Fruit fly (Drosophila melanogaster) whole organism, embryonic: ENCODE measurements around the gene Gr36b.
A peak's percentile ranks its signal among the peaks of the same experiment; 100 is the strongest.

Experiments
- Bdp1 ChIP-seq: fragments of 200-800 bp; sonication (Bioruptor generic); optimal IDR thresholded peaks from 3 replicates; lab custom pipeline; 2016; ENCODE audit warnings: missing biosample characterization, missing genetic modification characterization
- Bteb2 ChIP-seq: fragments of 200-800 bp; sonication (Bioruptor generic); optimal IDR thresholded peaks from 2 replicates; lab custom pipeline; 2016; ENCODE audit warnings: missing biosample characterization, missing genetic modification characterization
- CG10321 ChIP-seq: fragments of 200-800 bp; sonication (Bioruptor generic); IDR thresholded peaks from 2 replicates; pipeline ENCODE4 v1.3.6; 2022; ENCODE audit warnings: missing biosample characterization, missing genetic modification characterization
- CG11504 ChIP-seq: fragments of 200-800 bp; sonication (Bioruptor generic); optimal IDR thresholded peaks from 3 replicates; lab custom pipeline; 2019; ENCODE audit warnings: missing biosample characterization, mild to moderate bottlenecking, missing genetic modification characterization, moderate library complexity
- CG11695 ChIP-seq: fragments of 200-800 bp; sonication (Bioruptor generic); IDR thresholded peaks from 3 replicates; pipeline ENCODE4 v1.3.6; 2022; ENCODE audit warnings: missing biosample characterization, missing genetic modification characterization
- CG12769 ChIP-seq: fragments of 200-800 bp; sonication (Bioruptor generic); optimal IDR thresholded peaks from 2 replicates; lab custom pipeline; 2019; ENCODE audit warnings: missing biosample characterization, mild to moderate bottlenecking, missing genetic modification characterization, moderate library complexity
- CG13894 ChIP-seq: fragments of 200-800 bp; sonication (Bioruptor generic); optimal IDR thresholded peaks from 3 replicates; lab custom pipeline; 2018; ENCODE audit warnings: missing biosample characterization, mild to moderate bottlenecking, missing genetic modification characterization, moderate library complexity
- CG14965 ChIP-seq: fragments of 200-800 bp; sonication (Bioruptor generic); optimal IDR thresholded peaks from 2 replicates; lab custom pipeline; 2016; ENCODE audit warnings: missing biosample characterization, missing genetic modification characterization, borderline replicate concordance
- CG15011 ChIP-seq: fragments of 200-800 bp; sonication (Bioruptor generic); optimal IDR thresholded peaks from 3 replicates; lab custom pipeline; 2018; ENCODE audit warnings: missing biosample characterization, mild to moderate bottlenecking, missing genetic modification characterization
- CG15269 ChIP-seq: fragments of 200-800 bp; sonication (Bioruptor generic); optimal IDR thresholded peaks from 2 replicates; lab custom pipeline; 2018; ENCODE audit warnings: missing biosample characterization, mild to moderate bottlenecking, missing genetic modification characterization, moderate library complexity
- CG1529 ChIP-seq: fragments of 200-800 bp; sonication (Bioruptor generic); optimal IDR thresholded peaks from 3 replicates; lab custom pipeline; 2018; ENCODE audit warnings: missing biosample characterization, missing genetic modification characterization
- CG15514 ChIP-seq: fragments of 200-800 bp; sonication (Bioruptor generic); optimal IDR thresholded peaks from 3 replicates; lab custom pipeline; 2017; ENCODE audit warnings: missing biosample characterization, missing genetic modification characterization, mild to moderate bottlenecking, moderate library complexity, missing genetic modification reagents
- CG17359 ChIP-seq: fragments of 200-800 bp; sonication (Bioruptor generic); optimal IDR thresholded peaks from 3 replicates; lab custom pipeline; 2018; ENCODE audit warnings: missing biosample characterization, mild to moderate bottlenecking, missing genetic modification characterization, moderate library complexity
- CG32532 ChIP-seq: fragments of 200-800 bp; sonication (Bioruptor generic); IDR thresholded peaks from 2 replicates; pipeline ENCODE4 v1.3.6; 2022; ENCODE audit warnings: missing biosample characterization, missing genetic modification characterization
- CG3281 ChIP-seq: fragments of 200-800 bp; sonication (Bioruptor generic); optimal IDR thresholded peaks from 3 replicates; lab custom pipeline; 2017; ENCODE audit warnings: missing biosample characterization, mild to moderate bottlenecking, missing genetic modification characterization
- CG3847 ChIP-seq: fragments of 200-800 bp; sonication (Bioruptor generic); IDR thresholded peaks from 2 replicates; pipeline ENCODE4 v1.3.6; 2022; ENCODE audit warnings: missing biosample characterization, missing genetic modification characterization
- CG4328 ChIP-seq: fragments of 200-800 bp; sonication (Bioruptor generic); optimal IDR thresholded peaks from 3 replicates; lab custom pipeline; 2017; ENCODE audit warnings: missing biosample characterization, missing genetic modification reagents, missing genetic modification characterization
- CG43689 ChIP-seq: fragments of 200-800 bp; sonication (Bioruptor generic); IDR thresholded peaks from 2 replicates; pipeline ENCODE4 v1.3.6; 2022; ENCODE audit warnings: missing biosample characterization, missing genetic modification characterization
- CG7556 ChIP-seq: fragments of 200-800 bp; sonication (Bioruptor generic); optimal IDR thresholded peaks from 2 replicates; lab custom pipeline; 2017; ENCODE audit warnings: missing biosample characterization, mild to moderate bottlenecking, missing genetic modification characterization
- CG7963 ChIP-seq: fragments of 200-800 bp; sonication (Bioruptor generic); IDR thresholded peaks from 3 replicates; pipeline ENCODE4 v1.3.6; 2022; ENCODE audit warnings: missing biosample characterization, missing genetic modification characterization; ENCODE audit not compliant: partially characterized antibody
- CG9817 ChIP-seq: fragments of 200-800 bp; sonication (Bioruptor generic); optimal IDR thresholded peaks from 2 replicates; lab custom pipeline; 2018; ENCODE audit warnings: missing biosample characterization, mild to moderate bottlenecking, missing genetic modification characterization, moderate library complexity
- D19A ChIP-seq: fragments of 200-800 bp; optimal IDR thresholded peaks from 3 replicates; lab custom pipeline; 2019; ENCODE audit warnings: missing biosample characterization, mild to moderate bottlenecking, missing genetic modification characterization, moderate library complexity
- Ets65A ChIP-seq: fragments of 200-800 bp; sonication (Bioruptor generic); peaks from one replicate; lab custom pipeline; 2016; ENCODE audit warnings: missing biosample characterization, missing genetic modification characterization
- Fer1 ChIP-seq: fragments of 200-800 bp; sonication (Bioruptor generic); optimal IDR thresholded peaks from 2 replicates; lab custom pipeline; 2017; ENCODE audit warnings: missing biosample characterization, mild to moderate bottlenecking, missing genetic modification characterization
- Fer3 ChIP-seq: fragments of 200-800 bp; sonication (Bioruptor generic); optimal IDR thresholded peaks from 2 replicates; lab custom pipeline; 2018; ENCODE audit warnings: missing biosample characterization, mild to moderate bottlenecking, missing genetic modification characterization, moderate library complexity
- Gug ChIP-seq: fragments of 200-800 bp; sonication (Bioruptor generic); IDR thresholded peaks from 4 replicates; pipeline ENCODE4 v1.3.6; 2022; ENCODE audit warnings: missing biosample characterization, missing genetic modification characterization
- HLH3B ChIP-seq: fragments of 200-800 bp; sonication (Bioruptor generic); IDR thresholded peaks from 2 replicates; pipeline ENCODE4 v1.3.6; 2022; ENCODE audit warnings: missing biosample characterization, missing genetic modification characterization
- Hr51 ChIP-seq, 2 experiments: fragments of 200-800 bp; sonication (Bioruptor generic); optimal IDR thresholded peaks; 2 replicates in 1 of 2; 3 replicates in 1 of 2; lab custom pipeline; 2016 to 2018; ENCODE audit warnings: missing biosample characterization in 2 of 2, missing genetic modification characterization in 2 of 2, mild to moderate bottlenecking in 1 of 2, moderate library complexity in 1 of 2
- Ptx1 ChIP-seq: fragments of 200-800 bp; sonication (Bioruptor generic); IDR thresholded peaks from 2 replicates; pipeline ENCODE4 v1.3.6; 2022; ENCODE audit warnings: missing biosample characterization, missing genetic modification characterization
- Ravus ChIP-seq: fragments of 200-800 bp; sonication (Bioruptor generic); IDR thresholded peaks from 2 replicates; pipeline ENCODE4 v1.3.6; 2022; ENCODE audit warnings: missing biosample characterization, missing genetic modification characterization
- Rfx ChIP-seq: fragments of 200-800 bp; sonication (Bioruptor generic); IDR thresholded peaks from 2 replicates; pipeline ENCODE4 v1.3.6; 2022; ENCODE audit warnings: missing biosample characterization, missing genetic modification characterization
- bab2 ChIP-seq: fragments of 200-800 bp; sonication (Bioruptor generic); optimal IDR thresholded peaks from 2 replicates; lab custom pipeline; 2016; ENCODE audit warnings: missing biosample characterization, missing genetic modification characterization
- bcd ChIP-seq: fragments of 200-800 bp; sonication (Bioruptor generic); optimal IDR thresholded peaks from 2 replicates; lab custom pipeline; 2017; ENCODE audit warnings: missing biosample characterization, mild to moderate bottlenecking, missing genetic modification characterization
- cas ChIP-seq: fragments of 200-800 bp; sonication (Bioruptor generic); IDR thresholded peaks from 2 replicates; pipeline ENCODE4 v1.3.6; 2022; ENCODE audit warnings: missing biosample characterization, missing genetic modification characterization
- crol ChIP-seq: fragments of 200-800 bp; sonication (Bioruptor generic); IDR thresholded peaks from 2 replicates; pipeline ENCODE4 v1.3.6; 2022; ENCODE audit warnings: missing biosample characterization, missing genetic modification characterization
- disco-r ChIP-seq: fragments of 200-800 bp; sonication (Bioruptor generic); optimal IDR thresholded peaks from 2 replicates; lab custom pipeline; 2016; ENCODE audit warnings: missing biosample characterization, missing genetic modification characterization
- dmrt99B ChIP-seq: fragments of 200-800 bp; sonication (Bioruptor generic); optimal IDR thresholded peaks from 2 replicates; lab custom pipeline; 2018; ENCODE audit warnings: missing biosample characterization, mild to moderate bottlenecking, missing genetic modification characterization, moderate library complexity
- dpn ChIP-seq, 2 experiments: fragments of 200-800 bp; sonication (Bioruptor generic); optimal IDR thresholded peaks; 3 replicates each; lab custom pipeline; 2016; ENCODE audit warnings: missing biosample characterization in 2 of 2, missing genetic modification characterization in 2 of 2
- ewg ChIP-seq: fragments of 200-800 bp; sonication (Bioruptor generic); optimal IDR thresholded peaks from 3 replicates; lab custom pipeline; 2017; ENCODE audit warnings: mild to moderate bottlenecking, missing biosample characterization, missing genetic modification reagents, missing genetic modification characterization
- gem ChIP-seq: fragments of 200-800 bp; sonication (Bioruptor generic); optimal IDR thresholded peaks from 2 replicates; lab custom pipeline; 2019; ENCODE audit warnings: missing biosample characterization, mild to moderate bottlenecking, missing genetic modification characterization, moderate library complexity
- ham ChIP-seq: fragments of 200-800 bp; sonication (Bioruptor generic); IDR thresholded peaks from 2 replicates; pipeline ENCODE4 v1.3.6; 2022; ENCODE audit warnings: missing biosample characterization, missing genetic modification characterization
- lab ChIP-seq: fragments of 200-800 bp; sonication (Bioruptor generic); optimal IDR thresholded peaks from 3 replicates; lab custom pipeline; 2017; ENCODE audit warnings: missing biosample characterization, missing genetic modification characterization, mild to moderate bottlenecking, moderate library complexity, missing genetic modification reagents
- mam ChIP-seq: fragments of 200-800 bp; sonication (Bioruptor generic); optimal IDR thresholded peaks from 3 replicates; lab custom pipeline; 2016; ENCODE audit warnings: missing biosample characterization, missing genetic modification characterization
- otp ChIP-seq: fragments of 200-800 bp; sonication (Bioruptor generic); IDR thresholded peaks from 3 replicates; pipeline ENCODE4, ENCODE4 v1.3.6; 2022; ENCODE audit warnings: missing biosample characterization, missing genetic modification characterization
- phol ChIP-seq: fragments of 200-800 bp; sonication (Bioruptor generic); optimal IDR thresholded peaks from 3 replicates; lab custom pipeline; 2018; ENCODE audit warnings: missing biosample characterization, mild to moderate bottlenecking, missing genetic modification characterization, moderate library complexity
- run ChIP-seq: fragments of 200-800 bp; sonication (Bioruptor generic); optimal IDR thresholded peaks from 3 replicates; lab custom pipeline; 2018; ENCODE audit warnings: missing biosample characterization, mild to moderate bottlenecking, missing genetic modification characterization
- sens ChIP-seq: fragments of 200-800 bp; sonication (Bioruptor generic); peaks from one replicate; lab custom pipeline; 2016; ENCODE audit warnings: missing biosample characterization, missing genetic modification characterization
- slbo ChIP-seq: fragments of 200-800 bp; sonication (Bioruptor generic); IDR thresholded peaks from 2 replicates; pipeline ENCODE4 v1.3.6; 2022; ENCODE audit warnings: missing biosample characterization, missing genetic modification characterization
- tgo ChIP-seq: fragments of 200-800 bp; sonication (Bioruptor generic); IDR thresholded peaks from 3 replicates; pipeline ENCODE4 v1.3.6; 2022; ENCODE audit warnings: missing biosample characterization, missing genetic modification characterization
- toy ChIP-seq: fragments of 200-800 bp; sonication (Bioruptor generic); IDR thresholded peaks from 2 replicates; pipeline ENCODE4 v1.3.6; 2022; ENCODE audit warnings: missing biosample characterization, missing genetic modification characterization
- usp ChIP-seq: fragments of >200 bp; optimal IDR thresholded peaks from 2 replicates; lab custom pipeline; 2017; ENCODE audit warnings: missing biosample characterization, missing genetic modification characterization

The Gr36b gene

dm6 chr2L:17159641-17160040, 18.9 kb upstream of the Gr36b start:
- peak; percentile 49; the same call in 1 of the 2 replicates for TF ChIP-seq HLH3B (GFP tag; lab: Robert Waterston, UW)
- TF ChIP-seq CG32532 (GFP tag; lab: Robert Waterston, UW), result peak; percentile 48; the same call in 1 of the 2 replicates
- TF ChIP-seq otp (GFP tag; lab: Robert Waterston, UW), result no peak
- no peak for TF ChIP-seq Bdp1
- TF ChIP-seq CG11504 (tag; lab: Kevin White, UChicago), result peak; percentile 49
- TF ChIP-seq toy (GFP tag; lab: Robert Waterston, UW), result no peak
- TF ChIP-seq crol, result no peak
- peak; percentile 34; the same call in 1 of the 2 replicates for TF ChIP-seq Ptx1 (GFP tag; lab: Robert Waterston, UW)
- TF ChIP-seq CG11695 (GFP tag; lab: Robert Waterston, UW), result no peak
- TF ChIP-seq bab2 (GFP tag; lab: Kevin White, UChicago), result no peak
- TF ChIP-seq Bteb2 (GFP tag; lab: Kevin White, UChicago), result no peak
- peak in 1 of 2 experiments; percentile 48 for TF ChIP-seq Hr51 (GFP tag; optimal IDR thresholded peaks at IDR 0.05; lab: Kevin White, UChicago)
- TF ChIP-seq Fer1, result peak; percentile 55
- TF ChIP-seq CG15011 (GFP tag; lab: Kevin White, UChicago), result no peak
- TF ChIP-seq phol (tag; lab: Kevin White, UChicago), result no peak
- TF ChIP-seq CG4328, result no peak
- peak; percentile 20 for TF ChIP-seq CG9817
- no peak for TF ChIP-seq cas (GFP tag; lab: Robert Waterston, UW)
- TF ChIP-seq mam (GFP tag; lab: Kevin White, UChicago), result peak; percentile 2
- TF ChIP-seq dpn (GFP tag; optimal IDR thresholded peaks at IDR 0.05; lab: Kevin White, UChicago), result peak in 1 of 2 experiments; percentile 3
- no peak for TF ChIP-seq ewg (GFP tag; lab: Kevin White, UChicago)
- TF ChIP-seq CG7556, result peak; percentile 41
- peak; percentile 36 for TF ChIP-seq CG17359 (tag; lab: Kevin White, UChicago)
- TF ChIP-seq CG3847 (GFP tag; lab: Robert Waterston, UW), result no peak
- peak; percentile 23 for TF ChIP-seq CG15514 (GFP tag; lab: Kevin White, UChicago)
- no peak for TF ChIP-seq Ravus (GFP tag; lab: Robert Waterston, UW)
- peak; percentile 37 for TF ChIP-seq sens (GFP tag; lab: Kevin White, UChicago)
- peak; percentile 46 for TF ChIP-seq gem (tag; lab: Kevin White, UChicago)
- TF ChIP-seq tgo (GFP tag; lab: Robert Waterston, UW), result no peak
- no peak for TF ChIP-seq CG14965 (GFP tag; lab: Kevin White, UChicago)
- no peak for TF ChIP-seq CG10321 (GFP tag; lab: Robert Waterston, UW)
- TF ChIP-seq CG43689 (GFP tag; lab: Robert Waterston, UW), result no peak
- no peak for TF ChIP-seq CG3281
- TF ChIP-seq Fer3 (tag; lab: Kevin White, UChicago), result peak; percentile 6
- no peak for TF ChIP-seq disco-r (GFP tag; lab: Kevin White, UChicago)
- peak; percentile 8 for TF ChIP-seq bcd
- no peak for TF ChIP-seq run (tag; lab: Kevin White, UChicago)
- peak; percentile 49 for TF ChIP-seq dmrt99B
- 0 out of 2 replicates have a peak, but pooled peaks have one; percentile 11 for TF ChIP-seq Rfx
- TF ChIP-seq CG12769 (tag; lab: Kevin White, UChicago), result peak; percentile 43
- TF ChIP-seq CG13894, result peak; percentile 37
- peak; percentile 69 for TF ChIP-seq Ets65A (GFP tag; lab: Kevin White, UChicago)
- peak; percentile 53 for TF ChIP-seq CG15269 (tag; lab: Kevin White, UChicago)
- TF ChIP-seq usp (GFP tag; lab: Kevin White, UChicago), result no peak
- no peak for TF ChIP-seq CG7963 (GFP tag; lab: Robert Waterston, UW)
- TF ChIP-seq CG1529 (GFP tag; lab: Kevin White, UChicago), result no peak
- TF ChIP-seq ham (GFP tag; lab: Robert Waterston, UW), result no peak
- TF ChIP-seq Gug (GFP tag; lab: Robert Waterston, UW), result 0 out of 4 replicates have a peak, but pooled peaks have one; percentile 7
- no peak for TF ChIP-seq D19A (tag; lab: Kevin White, UChicago)
- peak; percentile 68 for TF ChIP-seq lab (GFP tag; lab: Kevin White, UChicago)
- peak; percentile 40; the same call in 1 of the 2 replicates for TF ChIP-seq slbo (GFP tag; lab: Robert Waterston, UW)
